Fruit fly (Drosophila melanogaster) whole organism, embryonic: Measurements from ENCODE around the gene CG10598.

Experiments
- Bgb ChIP-seq: fragments of 200-800 bp; sonication (Bioruptor generic); IDR thresholded peaks from 2 replicates; pipeline ENCODE4 v1.3.6; 2022; ENCODE audit warnings: missing biosample characterization, missing genetic modification characterization; ENCODE audit not compliant: partially characterized antibody
- CG10543 ChIP-seq: fragments of 200-800 bp; sonication (Bioruptor generic); optimal IDR thresholded peaks from 3 replicates; lab custom pipeline; 2017; ENCODE audit warnings: missing biosample characterization, mild to moderate bottlenecking, missing genetic modification characterization, moderate library complexity
- CG10654 ChIP-seq: fragments of 200-800 bp; sonication (Bioruptor generic); optimal IDR thresholded peaks from 2 replicates; lab custom pipeline; 2016; ENCODE audit warnings: missing biosample characterization, missing genetic modification characterization
- CG11247 ChIP-seq: fragments of 200-800 bp; sonication (Bioruptor generic); IDR thresholded peaks from 2 replicates; pipeline ENCODE4 v1.3.6; 2022; ENCODE audit warnings: missing biosample characterization, missing genetic modification characterization
- CG11504 ChIP-seq: fragments of 200-800 bp; sonication (Bioruptor generic); optimal IDR thresholded peaks from 3 replicates; lab custom pipeline; 2019; ENCODE audit warnings: missing biosample characterization, mild to moderate bottlenecking, missing genetic modification characterization, moderate library complexity
- CG12155 ChIP-seq: fragments of 200-800 bp; sonication (Bioruptor generic); optimal IDR thresholded peaks from 3 replicates; lab custom pipeline; 2016; ENCODE audit warnings: missing biosample characterization, missing genetic modification characterization
- CG12659 ChIP-seq: fragments of 200-800 bp; sonication (Bioruptor generic); optimal IDR thresholded peaks from 3 replicates; lab custom pipeline; 2017; ENCODE audit warnings: mild to moderate bottlenecking, missing biosample characterization, missing genetic modification reagents, missing genetic modification characterization
- CG13287 ChIP-seq: fragments of 200-800 bp; sonication (Bioruptor generic); IDR thresholded peaks from 2 replicates; pipeline ENCODE4 v1.3.6; 2022; ENCODE audit warnings: missing biosample characterization, missing genetic modification characterization; ENCODE audit not compliant: partially characterized antibody
- CG13424 ChIP-seq: fragments of 200-800 bp; sonication (Bioruptor generic); optimal IDR thresholded peaks from 2 replicates; lab custom pipeline; 2019; ENCODE audit warnings: missing biosample characterization, mild to moderate bottlenecking, missing genetic modification characterization, moderate library complexity
- CG15073 ChIP-seq: fragments of 200-800 bp; sonication (Bioruptor generic); optimal IDR thresholded peaks from 2 replicates; lab custom pipeline; 2016; ENCODE audit warnings: missing biosample characterization, missing genetic modification characterization
- CG15269 ChIP-seq: fragments of 200-800 bp; sonication (Bioruptor generic); optimal IDR thresholded peaks from 2 replicates; lab custom pipeline; 2018; ENCODE audit warnings: missing biosample characterization, mild to moderate bottlenecking, missing genetic modification characterization, moderate library complexity
- CG1603 ChIP-seq: fragments of 200-800 bp; sonication (Bioruptor generic); optimal IDR thresholded peaks from 2 replicates; lab custom pipeline; 2019; ENCODE audit warnings: missing biosample characterization, mild to moderate bottlenecking, missing genetic modification characterization, moderate library complexity
- CG18476 ChIP-seq: fragments of 200-800 bp; sonication (Bioruptor generic); optimal IDR thresholded peaks from 2 replicates; lab custom pipeline; 2016; ENCODE audit warnings: missing biosample characterization, mild to moderate bottlenecking, missing genetic modification characterization
- CG2712 ChIP-seq: fragments of 200-800 bp; optimal IDR thresholded peaks from 3 replicates; lab custom pipeline; 2019; ENCODE audit warnings: missing biosample characterization, mild to moderate bottlenecking, missing genetic modification characterization, moderate library complexity
- CG3281 ChIP-seq: fragments of 200-800 bp; sonication (Bioruptor generic); optimal IDR thresholded peaks from 3 replicates; lab custom pipeline; 2017; ENCODE audit warnings: missing biosample characterization, mild to moderate bottlenecking, missing genetic modification characterization
- CG33213 ChIP-seq: fragments of 200-800 bp; sonication (Bioruptor generic); optimal IDR thresholded peaks from 3 replicates; lab custom pipeline; 2016; ENCODE audit warnings: missing biosample characterization, missing genetic modification characterization
- CG42726 ChIP-seq: fragments of 200-800 bp; sonication (Bioruptor generic); IDR thresholded peaks from 2 replicates; pipeline ENCODE4 v1.3.6; 2022; ENCODE audit warnings: missing biosample characterization, missing genetic modification characterization; ENCODE audit not compliant: partially characterized antibody
- CG4730 ChIP-seq: fragments of 200-800 bp; sonication (Bioruptor generic); IDR thresholded peaks from 2 replicates; pipeline ENCODE4 v1.3.6; 2022; ENCODE audit warnings: missing biosample characterization, missing genetic modification characterization
- CG6654 ChIP-seq: fragments of 200-800 bp; sonication (Bioruptor generic); optimal IDR thresholded peaks from 2 replicates; lab custom pipeline; 2017; ENCODE audit warnings: missing biosample characterization, mild to moderate bottlenecking, missing genetic modification characterization
- CG6854 ChIP-seq: fragments of 200-800 bp; sonication (Bioruptor generic); optimal IDR thresholded peaks from 3 replicates; lab custom pipeline; 2017; ENCODE audit warnings: missing biosample characterization, mild to moderate bottlenecking, missing genetic modification characterization
- CG9797 ChIP-seq: fragments of 200-800 bp; sonication (Bioruptor generic); optimal IDR thresholded peaks from 3 replicates; lab custom pipeline; 2018; ENCODE audit warnings: missing biosample characterization, mild to moderate bottlenecking, missing genetic modification characterization
- Fer2 ChIP-seq: fragments of 200-800 bp; sonication (Bioruptor generic); optimal IDR thresholded peaks from 2 replicates; lab custom pipeline; 2018; ENCODE audit warnings: missing biosample characterization, mild to moderate bottlenecking, missing genetic modification characterization, moderate library complexity
- GATAe ChIP-seq: fragments of 200-800 bp; sonication (Bioruptor generic); conservative IDR thresholded peaks from 2 replicates; pipeline ENCODE4 v1.3.6; 2022; ENCODE audit warnings: missing biosample characterization, missing genetic modification characterization
- Hsf ChIP-seq: fragments of 200-800 bp; sonication (Bioruptor generic); optimal IDR thresholded peaks from 3 replicates; lab custom pipeline; 2016; ENCODE audit warnings: missing biosample characterization, missing genetic modification characterization
- Nf-YC ChIP-seq: fragments of 200-800 bp; optimal IDR thresholded peaks from 3 replicates; lab custom pipeline; 2019; ENCODE audit warnings: missing biosample characterization, mild to moderate bottlenecking, missing genetic modification characterization, moderate library complexity
- Spps ChIP-seq: fragments of 200-800 bp; sonication (Bioruptor generic); optimal IDR thresholded peaks from 2 replicates; lab custom pipeline; 2018; ENCODE audit warnings: missing biosample characterization, mild to moderate bottlenecking, missing genetic modification characterization
- amos ChIP-seq: fragments of 200-800 bp; sonication (Bioruptor generic); IDR thresholded peaks from 2 replicates; pipeline ENCODE4 v1.3.6; 2022; ENCODE audit warnings: missing biosample characterization, missing genetic modification characterization; ENCODE audit not compliant: partially characterized antibody
- ap ChIP-seq: fragments of 200-800 bp; sonication (Bioruptor generic); IDR thresholded peaks from 2 replicates; pipeline ENCODE4 v1.3.6; 2022; ENCODE audit warnings: missing biosample characterization, missing genetic modification characterization
- bab2 ChIP-seq: fragments of 200-800 bp; sonication (Bioruptor generic); optimal IDR thresholded peaks from 2 replicates; lab custom pipeline; 2016; ENCODE audit warnings: missing biosample characterization, missing genetic modification characterization
- bowl ChIP-seq: fragments of 200-800 bp; sonication (Bioruptor generic); IDR thresholded peaks from 2 replicates; pipeline ENCODE4 v1.3.6; 2022; ENCODE audit warnings: missing biosample characterization, missing genetic modification characterization
- cas ChIP-seq: fragments of 200-800 bp; sonication (Bioruptor generic); IDR thresholded peaks from 2 replicates; pipeline ENCODE4 v1.3.6; 2022; ENCODE audit warnings: missing biosample characterization, missing genetic modification characterization
- caup ChIP-seq: fragments of 200-800 bp; sonication (Bioruptor generic); optimal IDR thresholded peaks from 3 replicates; lab custom pipeline; 2017; ENCODE audit warnings: missing biosample characterization, mild to moderate bottlenecking, missing genetic modification characterization, moderate library complexity; ENCODE audit not compliant: severe bottlenecking
- chinmo ChIP-seq: fragments of 200-800 bp; sonication (Bioruptor generic); IDR thresholded peaks from 4 replicates; pipeline ENCODE4 v1.3.6; 2022; ENCODE audit warnings: missing biosample characterization, missing genetic modification characterization; ENCODE audit not compliant: partially characterized antibody
- crc ChIP-seq: fragments of 200-800 bp; sonication (Bioruptor generic); optimal IDR thresholded peaks from 2 replicates; lab custom pipeline; 2016; ENCODE audit warnings: missing biosample characterization, missing genetic modification characterization
- croc ChIP-seq: fragments of 200-800 bp; sonication (Bioruptor generic); conservative IDR thresholded peaks from 3 replicates; pipeline ENCODE4 v1.3.6; 2022; ENCODE audit warnings: missing biosample characterization, missing genetic modification characterization
- crol ChIP-seq: fragments of 200-800 bp; sonication (Bioruptor generic); IDR thresholded peaks from 2 replicates; pipeline ENCODE4 v1.3.6; 2022; ENCODE audit warnings: missing biosample characterization, missing genetic modification characterization
- danr ChIP-seq: fragments of 200-800 bp; sonication (Bioruptor generic); IDR thresholded peaks from 2 replicates; pipeline ENCODE4 v1.3.6; 2022; ENCODE audit warnings: missing biosample characterization, missing genetic modification characterization
- gt ChIP-seq: fragments of 200-800 bp; sonication (Bioruptor generic); IDR thresholded peaks from 2 replicates; pipeline ENCODE4 v1.3.6; 2022; ENCODE audit warnings: missing biosample characterization, missing genetic modification characterization
- jumu ChIP-seq: fragments of 200-800 bp; sonication (Bioruptor generic); optimal IDR thresholded peaks from 3 replicates; lab custom pipeline; 2016; ENCODE audit warnings: missing biosample characterization, missing genetic modification characterization
- kah ChIP-seq: fragments of 200-800 bp; sonication (Bioruptor generic); optimal IDR thresholded peaks from 2 replicates; lab custom pipeline; 2018; ENCODE audit warnings: missing biosample characterization, mild to moderate bottlenecking, missing genetic modification characterization
- knrl ChIP-seq: fragments of 200-800 bp; sonication (Bioruptor generic); IDR thresholded peaks from 3 replicates; pipeline ENCODE4 v1.3.6; 2022; ENCODE audit warnings: missing biosample characterization, missing genetic modification characterization; ENCODE audit not compliant: partially characterized antibody
- lab ChIP-seq: fragments of 200-800 bp; sonication (Bioruptor generic); optimal IDR thresholded peaks from 3 replicates; lab custom pipeline; 2017; ENCODE audit warnings: missing biosample characterization, missing genetic modification characterization, mild to moderate bottlenecking, moderate library complexity, missing genetic modification reagents
- repo ChIP-seq: fragments of 200-800 bp; sonication (Bioruptor generic); optimal IDR thresholded peaks from 2 replicates; lab custom pipeline; 2016; ENCODE audit warnings: missing biosample characterization, missing genetic modification characterization
- sima ChIP-seq: fragments of 200-800 bp; sonication (Bioruptor generic); optimal IDR thresholded peaks from 2 replicates; lab custom pipeline; 2016; ENCODE audit warnings: missing biosample characterization, missing genetic modification characterization
- tll ChIP-seq, 2 experiments: fragments of 200-800 bp in 1 of 2; fragments of >200 bp in 1 of 2; sonication (Bioruptor generic) in 1 of 2; optimal IDR thresholded peaks; 2 replicates each; lab custom pipeline; 2017 to 2019; ENCODE audit warnings: missing biosample characterization in 2 of 2, missing genetic modification characterization in 2 of 2, mild to moderate bottlenecking in 1 of 2, moderate library complexity in 1 of 2
- ttk ChIP-seq: fragments of 200-800 bp; sonication (Bioruptor generic); IDR thresholded peaks from 2 replicates; pipeline ENCODE4 v2.1.2; 2022; ENCODE audit warnings: missing biosample characterization, missing genetic modification characterization
- tx ChIP-seq: fragments of 200-800 bp; sonication (Bioruptor generic); optimal IDR thresholded peaks from 2 replicates; lab custom pipeline; 2016; ENCODE audit warnings: missing biosample characterization, missing genetic modification characterization
- wek ChIP-seq: fragments of 200-800 bp; sonication (Bioruptor generic); optimal IDR thresholded peaks from 3 replicates; lab custom pipeline; 2018; ENCODE audit warnings: missing biosample characterization, mild to moderate bottlenecking, missing genetic modification characterization, moderate library complexity
- zfh1 ChIP-seq: fragments of 200-800 bp; sonication (Bioruptor generic); IDR thresholded peaks from 3 replicates; pipeline ENCODE4 v1.3.6; 2022; ENCODE audit warnings: missing biosample characterization, missing genetic modification characterization

The CG10598 gene

DNA sequence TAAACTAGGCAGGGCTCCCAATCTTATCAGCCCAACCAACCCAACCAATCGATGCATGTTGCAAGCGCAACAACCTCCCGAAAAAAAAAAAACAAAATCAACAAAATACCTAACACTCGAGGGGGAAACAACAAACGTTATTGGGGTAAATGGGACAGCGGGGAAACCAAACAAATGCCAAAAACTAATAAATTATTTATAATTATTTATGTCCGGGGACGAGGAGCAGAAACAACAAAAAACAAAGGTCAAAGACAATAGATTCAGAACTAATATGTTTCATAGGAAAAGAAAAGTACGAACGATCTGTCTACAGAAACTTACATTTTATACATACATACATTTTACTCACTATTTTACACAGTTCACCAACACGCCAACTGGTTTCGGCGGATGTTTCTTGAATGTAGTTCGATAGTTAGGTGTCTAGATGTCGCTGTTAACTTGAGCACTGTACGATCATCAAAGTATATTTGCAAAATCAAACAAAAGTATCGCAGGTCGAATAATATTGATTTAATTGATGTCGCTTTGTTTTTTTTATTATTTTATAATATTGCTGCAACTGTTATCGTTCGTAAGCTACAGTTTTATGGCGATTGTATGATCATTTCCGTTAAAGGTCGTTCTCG, 51.0 kb downstream of the CG10598 start (continued):
- no peak for TF ChIP-seq CG9797 (GFP tag; lab: Kevin White, UChicago)
- TF ChIP-seq CG11504 (tag; lab: Kevin White, UChicago) = peak; percentile 69
- TF ChIP-seq CG15073 = no peak
- peak; percentile 34 for TF ChIP-seq CG2712 (tag; lab: Kevin White, UChicago)
- no peak for TF ChIP-seq CG6854
- TF ChIP-seq CG1603 = peak; percentile 52
- TF ChIP-seq knrl = peak; percentile 48; the same call in 2 of the 3 replicates
- TF ChIP-seq crc (GFP tag; lab: Kevin White, UChicago) = no peak
- TF ChIP-seq CG15269 (tag; lab: Kevin White, UChicago) = no peak
- no peak for TF ChIP-seq CG10543 (GFP tag; lab: Kevin White, UChicago)
- peak; percentile 56 for TF ChIP-seq Hsf (GFP tag; lab: Kevin White, UChicago)
- TF ChIP-seq CG42726 = peak; percentile 58; the same call in 1 of the 2 replicates
- TF ChIP-seq sima (GFP tag; lab: Kevin White, UChicago) = no peak
- peak; percentile 14; the same call in 1 of the 3 replicates for TF ChIP-seq croc (GFP tag; lab: Robert Waterston, UW)
- no peak for TF ChIP-seq bab2 (GFP tag; lab: Kevin White, UChicago)
- no peak for TF ChIP-seq crol (GFP tag; lab: Robert Waterston, UW)
- TF ChIP-seq CG33213 = peak; percentile 54
- no peak for TF ChIP-seq Spps (tag; lab: Kevin White, UChicago)
- peak; percentile 18 for TF ChIP-seq CG13424 (tag; lab: Kevin White, UChicago)
- TF ChIP-seq caup (GFP tag; lab: Kevin White, UChicago) = no peak
- TF ChIP-seq amos (GFP tag; lab: Robert Waterston, UW) = peak; percentile 64; the same call in 1 of the 2 replicates
- TF ChIP-seq CG11247 (GFP tag; lab: Robert Waterston, UW) = peak; percentile 54
- no peak for TF ChIP-seq chinmo (GFP tag; lab: Robert Waterston, UW)
- TF ChIP-seq cas (GFP tag; lab: Robert Waterston, UW) = no peak
- TF ChIP-seq danr (GFP tag; lab: Robert Waterston, UW) = no peak
- TF ChIP-seq CG3281 = no peak
- TF ChIP-seq jumu (GFP tag; lab: Kevin White, UChicago) = no peak
- TF ChIP-seq CG12659 (GFP tag; lab: Kevin White, UChicago) = peak; percentile 28
- no peak for TF ChIP-seq Fer2 (tag; lab: Kevin White, UChicago)
- TF ChIP-seq CG12155 (GFP tag; lab: Kevin White, UChicago) = peak; percentile 1
- TF ChIP-seq tll (GFP tag; optimal IDR thresholded peaks at IDR 0.05; lab: Kevin White, UChicago) = no peak
- TF ChIP-seq Nf-YC (tag; lab: Kevin White, UChicago) = peak; percentile 13
- no peak for TF ChIP-seq kah (GFP tag; lab: Kevin White, UChicago)
- TF ChIP-seq repo (GFP tag; lab: Kevin White, UChicago) = no peak
- no peak for TF ChIP-seq GATAe
- no peak for TF ChIP-seq ap (GFP tag; lab: Robert Waterston, UW)
- no peak for TF ChIP-seq bowl (GFP tag; lab: Robert Waterston, UW)
- TF ChIP-seq ttk (GFP tag; lab: Robert Waterston, UW) = no peak
- peak; percentile 4 for TF ChIP-seq tx (GFP tag; lab: Kevin White, UChicago)
- no peak for TF ChIP-seq lab
- TF ChIP-seq CG6654 (GFP tag; lab: Kevin White, UChicago) = peak; percentile 60
- TF ChIP-seq CG4730 (GFP tag; lab: Robert Waterston, UW) = no peak
- TF ChIP-seq CG10654 (GFP tag; lab: Kevin White, UChicago) = no peak
- TF ChIP-seq zfh1 = no peak
- no peak; the same call in 1 of the 2 replicates for TF ChIP-seq CG13287 (GFP tag; lab: Robert Waterston, UW)
- TF ChIP-seq wek (GFP tag; lab: Kevin White, UChicago) = no peak
- no peak for TF ChIP-seq CG18476
- TF ChIP-seq Bgb (GFP tag; lab: Robert Waterston, UW) = peak; percentile 77
- no peak for TF ChIP-seq gt (GFP tag; lab: Robert Waterston, UW)
